Fruit fly (Drosophila melanogaster) whole organism, embryonic: ENCODE data around the gene CG42764.
A peak's percentile ranks its signal among the peaks of the same experiment; 100 is the strongest.

Experiments
- ATbp ChIP-seq: fragments of 200-800 bp; sonication (Bioruptor generic); optimal IDR thresholded peaks from 2 replicates; lab custom pipeline; 2017; ENCODE audit warnings: missing biosample characterization, mild to moderate bottlenecking, missing genetic modification characterization, missing genetic modification reagents
- BtbVII ChIP-seq: fragments of 200-800 bp; sonication (Bioruptor generic); optimal IDR thresholded peaks from 3 replicates; lab custom pipeline; 2017; ENCODE audit warnings: missing biosample characterization, mild to moderate bottlenecking, missing genetic modification characterization
- CG10209 ChIP-seq: fragments of 200-800 bp; sonication (Bioruptor generic); optimal IDR thresholded peaks from 3 replicates; lab custom pipeline; 2017; ENCODE audit warnings: missing biosample characterization, mild to moderate bottlenecking, missing genetic modification characterization, missing genetic modification reagents
- CG1024 ChIP-seq: fragments of 200-800 bp; sonication (Bioruptor generic); IDR thresholded peaks from 2 replicates; pipeline ENCODE4 v1.3.6; 2022; ENCODE audit warnings: missing biosample characterization, missing genetic modification characterization
- CG10979 ChIP-seq: fragments of 200-800 bp; sonication (Bioruptor generic); optimal IDR thresholded peaks from 2 replicates; lab custom pipeline; 2018; ENCODE audit warnings: missing biosample characterization, mild to moderate bottlenecking, missing genetic modification characterization, moderate library complexity
- CG11398 ChIP-seq: fragments of 200-800 bp; sonication (Bioruptor generic); optimal IDR thresholded peaks from 2 replicates; lab custom pipeline; 2016; ENCODE audit warnings: missing biosample characterization, missing genetic modification characterization
- CG14860 ChIP-seq: fragments of 200-800 bp; sonication (Bioruptor generic); IDR thresholded peaks from 3 replicates; pipeline ENCODE4 v1.3.6; 2022; ENCODE audit warnings: missing biosample characterization, missing genetic modification characterization; ENCODE audit not compliant: partially characterized antibody
- CG15269 ChIP-seq: fragments of 200-800 bp; sonication (Bioruptor generic); optimal IDR thresholded peaks from 2 replicates; lab custom pipeline; 2018; ENCODE audit warnings: missing biosample characterization, mild to moderate bottlenecking, missing genetic modification characterization, moderate library complexity
- CG15696 ChIP-seq: fragments of 200-800 bp; sonication (Bioruptor generic); optimal IDR thresholded peaks from 2 replicates; lab custom pipeline; 2019; ENCODE audit warnings: missing biosample characterization, mild to moderate bottlenecking, missing genetic modification characterization, moderate library complexity
- CG1603 ChIP-seq: fragments of 200-800 bp; sonication (Bioruptor generic); optimal IDR thresholded peaks from 2 replicates; lab custom pipeline; 2019; ENCODE audit warnings: missing biosample characterization, mild to moderate bottlenecking, missing genetic modification characterization, moderate library complexity
- CG34376 ChIP-seq: fragments of 200-800 bp; sonication (Bioruptor generic); optimal IDR thresholded peaks from 2 replicates; lab custom pipeline; 2018; ENCODE audit warnings: missing biosample characterization, mild to moderate bottlenecking, missing genetic modification characterization
- CG4360 ChIP-seq: fragments of 200-800 bp; sonication (Bioruptor generic); IDR thresholded peaks from 2 replicates; pipeline ENCODE4 v1.3.6; 2022; ENCODE audit warnings: missing biosample characterization, missing genetic modification characterization
- CG4730 ChIP-seq: fragments of 200-800 bp; sonication (Bioruptor generic); IDR thresholded peaks from 2 replicates; pipeline ENCODE4 v1.3.6; 2022; ENCODE audit warnings: missing biosample characterization, missing genetic modification characterization
- CG5180 ChIP-seq: fragments of 200-800 bp; sonication (Bioruptor generic); optimal IDR thresholded peaks from 3 replicates; lab custom pipeline; 2017; ENCODE audit warnings: missing biosample characterization, missing genetic modification characterization, mild to moderate bottlenecking, moderate library complexity, missing genetic modification reagents
- CG6854 ChIP-seq: fragments of 200-800 bp; sonication (Bioruptor generic); optimal IDR thresholded peaks from 3 replicates; lab custom pipeline; 2017; ENCODE audit warnings: missing biosample characterization, mild to moderate bottlenecking, missing genetic modification characterization
- CG8290 ChIP-seq, 3 experiments: fragments of 200-800 bp; sonication (Bioruptor generic); optimal IDR thresholded peaks; 2 replicates each; lab custom pipeline; 2016 to 2019; ENCODE audit warnings: missing biosample characterization in 3 of 3, missing genetic modification characterization in 3 of 3, mild to moderate bottlenecking in 2 of 3, moderate library complexity in 1 of 3
- Dref ChIP-seq: fragments of 200-800 bp; sonication (Bioruptor generic); IDR thresholded peaks from 2 replicates; pipeline ENCODE4 v1.3.6; 2022; ENCODE audit warnings: missing biosample characterization, missing genetic modification characterization
- Elba2 ChIP-seq: fragments of 200-800 bp; sonication (Bioruptor generic); optimal IDR thresholded peaks from 3 replicates; lab custom pipeline; 2016; ENCODE audit warnings: missing biosample characterization, missing genetic modification characterization
- HHEX ChIP-seq: fragments of 200-800 bp; sonication (Bioruptor generic); optimal IDR thresholded peaks from 3 replicates; lab custom pipeline; 2017; ENCODE audit warnings: missing biosample characterization, mild to moderate bottlenecking, missing genetic modification characterization, missing genetic modification reagents
- Hr78 ChIP-seq, 2 experiments: fragments of 200-800 bp in 1 of 2; fragments of >200 bp in 1 of 2; sonication (Bioruptor generic) in 1 of 2; optimal IDR thresholded peaks; 2 replicates each; lab custom pipeline; 2017 to 2019; ENCODE audit warnings: missing biosample characterization in 2 of 2, missing genetic modification characterization in 2 of 2, mild to moderate bottlenecking in 1 of 2, moderate library complexity in 1 of 2
- Poxn ChIP-seq: fragments of 200-800 bp; sonication (Bioruptor generic); IDR thresholded peaks from 2 replicates; pipeline ENCODE4 v1.3.6; 2022; ENCODE audit warnings: missing biosample characterization, missing genetic modification characterization
- Ravus ChIP-seq: fragments of 200-800 bp; sonication (Bioruptor generic); IDR thresholded peaks from 2 replicates; pipeline ENCODE4 v1.3.6; 2022; ENCODE audit warnings: missing biosample characterization, missing genetic modification characterization
- ab ChIP-seq: fragments of 200-800 bp; sonication (Bioruptor generic); optimal IDR thresholded peaks from 2 replicates; lab custom pipeline; 2016; ENCODE audit warnings: missing biosample characterization, missing genetic modification characterization
- ase ChIP-seq: fragments of 200-800 bp; sonication (Bioruptor generic); IDR thresholded peaks from 3 replicates; pipeline ENCODE4 v1.3.6; 2022; ENCODE audit warnings: missing biosample characterization, missing genetic modification characterization
- ato ChIP-seq: fragments of 200-800 bp; sonication (Bioruptor generic); IDR thresholded peaks from 2 replicates; pipeline ENCODE4 v1.3.6; 2022; ENCODE audit warnings: missing biosample characterization, missing genetic modification characterization; ENCODE audit not compliant: partially characterized antibody
- bcd ChIP-seq: fragments of 200-800 bp; sonication (Bioruptor generic); optimal IDR thresholded peaks from 2 replicates; lab custom pipeline; 2017; ENCODE audit warnings: missing biosample characterization, mild to moderate bottlenecking, missing genetic modification characterization
- bsh ChIP-seq, 2 experiments: fragments of 200-800 bp; sonication (Bioruptor generic); optimal IDR thresholded peaks; 2 replicates each; lab custom pipeline; 2017 to 2018; ENCODE audit warnings: mild to moderate bottlenecking in 2 of 2, missing biosample characterization in 2 of 2, missing genetic modification characterization in 2 of 2, moderate library complexity in 1 of 2
- croc ChIP-seq: fragments of 200-800 bp; sonication (Bioruptor generic); conservative IDR thresholded peaks from 3 replicates; pipeline ENCODE4 v1.3.6; 2022; ENCODE audit warnings: missing biosample characterization, missing genetic modification characterization
- dysf ChIP-seq: fragments of 200-800 bp; sonication (Bioruptor generic); IDR thresholded peaks from 3 replicates; pipeline ENCODE4 v1.3.6; 2022; ENCODE audit warnings: missing biosample characterization, missing genetic modification characterization
- fd96Cb ChIP-seq: fragments of 200-800 bp; sonication (Bioruptor generic); optimal IDR thresholded peaks from 2 replicates; lab custom pipeline; 2018; ENCODE audit warnings: missing biosample characterization, mild to moderate bottlenecking, missing genetic modification characterization, moderate library complexity
- gem ChIP-seq: fragments of 200-800 bp; sonication (Bioruptor generic); optimal IDR thresholded peaks from 2 replicates; lab custom pipeline; 2019; ENCODE audit warnings: missing biosample characterization, mild to moderate bottlenecking, missing genetic modification characterization, moderate library complexity
- gsb ChIP-seq: fragments of 200-800 bp; sonication (Bioruptor generic); IDR thresholded peaks from 2 replicates; pipeline ENCODE4 v1.3.6; 2022; ENCODE audit warnings: missing biosample characterization, missing genetic modification characterization
- klu ChIP-seq: fragments of 200-800 bp; sonication (Bioruptor generic); IDR thresholded peaks from 2 replicates; pipeline ENCODE4 v1.3.6; 2022; ENCODE audit warnings: missing biosample characterization, missing genetic modification characterization
- lab ChIP-seq: fragments of 200-800 bp; sonication (Bioruptor generic); optimal IDR thresholded peaks from 3 replicates; lab custom pipeline; 2017; ENCODE audit warnings: missing biosample characterization, missing genetic modification characterization, mild to moderate bottlenecking, moderate library complexity, missing genetic modification reagents
- pb ChIP-seq: fragments of 200-800 bp; sonication (Bioruptor generic); optimal IDR thresholded peaks from 3 replicates; lab custom pipeline; 2016; ENCODE audit warnings: missing biosample characterization, missing genetic modification characterization
- sim ChIP-seq: fragments of 200-800 bp; sonication (Bioruptor generic); IDR thresholded peaks from 2 replicates; pipeline ENCODE4 v1.3.6; 2022; ENCODE audit warnings: missing biosample characterization, missing genetic modification characterization
- sisA ChIP-seq: fragments of 200-800 bp; sonication (Bioruptor generic); IDR thresholded peaks from 2 replicates; pipeline ENCODE4 v1.3.6; 2022; ENCODE audit warnings: missing biosample characterization, missing genetic modification characterization
- sob ChIP-seq: fragments of 200-800 bp; sonication (Bioruptor generic); IDR thresholded peaks from 2 replicates; pipeline ENCODE4 v1.3.6; 2022; ENCODE audit warnings: missing biosample characterization, missing genetic modification characterization
- sr ChIP-seq: fragments of 200-800 bp; sonication (Bioruptor generic); IDR thresholded peaks from 3 replicates; pipeline ENCODE4 v1.3.6; 2022; ENCODE audit warnings: missing biosample characterization, missing genetic modification characterization
- stc ChIP-seq: fragments of 200-800 bp; sonication (Bioruptor generic); IDR thresholded peaks from 2 replicates; pipeline ENCODE4 v1.3.6; 2022; ENCODE audit warnings: missing biosample characterization, missing genetic modification characterization
- tin ChIP-seq: fragments of 200-800 bp; sonication (Bioruptor generic); optimal IDR thresholded peaks from 3 replicates; lab custom pipeline; 2016; ENCODE audit warnings: missing biosample characterization, missing genetic modification characterization
- unc-4 ChIP-seq: fragments of 200-800 bp; sonication (Bioruptor generic); IDR thresholded peaks from 2 replicates; pipeline ENCODE4 v1.3.6; 2022; ENCODE audit warnings: missing biosample characterization, missing genetic modification characterization; ENCODE audit not compliant: partially characterized antibody

CG42764 gene

DNA sequence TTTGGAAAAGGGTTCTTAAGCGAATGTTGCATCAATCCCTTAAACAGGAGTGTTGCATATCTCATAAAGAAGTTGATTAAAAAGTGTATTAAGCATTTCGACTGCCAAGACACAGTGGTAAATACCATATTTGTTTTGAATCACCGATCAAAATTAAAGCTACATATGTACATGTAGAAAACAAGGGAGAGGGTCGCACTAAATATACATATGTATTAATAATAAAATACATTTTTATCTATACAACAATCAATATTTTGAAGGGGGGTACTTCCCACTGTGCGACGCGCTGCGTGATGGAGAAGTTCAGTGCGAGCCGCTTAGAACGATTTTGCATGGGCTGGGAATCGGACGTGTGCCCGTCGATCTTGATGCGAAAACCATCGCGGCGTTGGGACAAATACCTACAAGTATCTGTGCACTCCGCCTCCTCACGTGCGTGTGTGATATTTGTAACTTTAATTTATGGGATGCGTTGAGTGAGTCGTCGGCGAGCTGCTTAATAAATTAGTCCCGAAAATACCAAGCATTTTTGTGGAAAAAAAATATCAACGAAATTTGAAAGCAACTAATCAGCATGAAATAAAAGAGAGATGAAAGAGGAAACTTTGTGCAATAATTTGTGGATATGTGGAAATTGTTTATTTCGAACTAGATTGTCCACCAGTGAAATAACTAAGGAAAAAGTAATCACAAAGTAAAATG lies 20.9 kb downstream of the CG42764 start (continued):
- peak; percentile 84 for TF ChIP-seq BtbVII
- TF ChIP-seq CG34376 (GFP tag; lab: Kevin White, UChicago): peak; percentile 28
- TF ChIP-seq CG6854 (GFP tag; lab: Kevin White, UChicago): peak; percentile 62
- TF ChIP-seq stc (GFP tag; lab: Robert Waterston, UW): peak; percentile 91
- TF ChIP-seq gsb (GFP tag; lab: Robert Waterston, UW): peak; percentile 85
- TF ChIP-seq CG15269 (tag; lab: Kevin White, UChicago): peak; percentile 89
- peak; percentile 72 for TF ChIP-seq CG5180 (GFP tag; lab: Kevin White, UChicago)
- peak; percentile 32 for TF ChIP-seq Elba2
- TF ChIP-seq croc (GFP tag; lab: Robert Waterston, UW): peak; percentile 75
- peak; percentile 85 for TF ChIP-seq CG10979 (tag; lab: Kevin White, UChicago)
- peak; percentile 93 for TF ChIP-seq dysf (GFP tag; lab: Robert Waterston, UW)
- peak; percentile 94 for TF ChIP-seq ase (GFP tag; lab: Robert Waterston, UW)
- TF ChIP-seq CG11398 (GFP tag; lab: Kevin White, UChicago): no peak
- no peak for TF ChIP-seq unc-4 (GFP tag; lab: Robert Waterston, UW)
- TF ChIP-seq sob: peak; percentile 93
- TF ChIP-seq tin (GFP tag; lab: Kevin White, UChicago): peak; percentile 76
- peak in 1 of 2 experiments; percentile 33 for TF ChIP-seq Hr78 (GFP tag; optimal IDR thresholded peaks at IDR 0.05; lab: Kevin White, UChicago)
- TF ChIP-seq lab (GFP tag; lab: Kevin White, UChicago): peak; percentile 92
- peak; percentile 52; the same call in 1 of the 3 replicates for TF ChIP-seq sr (GFP tag; lab: Robert Waterston, UW)
- 0 out of 2 replicates have a peak, but pooled peaks have one; percentile 37 for TF ChIP-seq Poxn (GFP tag; lab: Robert Waterston, UW)
- 0 out of 2 replicates have a peak, but pooled peaks have one; percentile 36 for TF ChIP-seq Dref (GFP tag; lab: Robert Waterston, UW)
- peak; percentile 84 for TF ChIP-seq CG4730
- no peak for TF ChIP-seq ab (GFP tag; lab: Kevin White, UChicago)
- peak; percentile 89 for TF ChIP-seq CG1024 (GFP tag; lab: Robert Waterston, UW)
- TF ChIP-seq CG14860: 0 out of 3 replicates have a peak, but pooled peaks have one; percentile 20
- peak; percentile 85 for TF ChIP-seq bcd (GFP tag; lab: Kevin White, UChicago)
- peak; percentile 43 for TF ChIP-seq CG15696 (tag; lab: Kevin White, UChicago)
- no peak for TF ChIP-seq pb (GFP tag; lab: Kevin White, UChicago)
- TF ChIP-seq sim (GFP tag; lab: Robert Waterston, UW): peak; percentile 86
- TF ChIP-seq ato (GFP tag; lab: Robert Waterston, UW): no peak
- peak; percentile 48 for TF ChIP-seq CG8290 (GFP tag; optimal IDR thresholded peaks at IDR 0.05; lab: Kevin White, UChicago)
- peak; percentile 0 to 82 for TF ChIP-seq CG8290 (tag; optimal IDR thresholded peaks at IDR 0.05; lab: Kevin White, UChicago)
- TF ChIP-seq gem: peak; percentile 92
- TF ChIP-seq CG4360: peak; percentile 52
- TF ChIP-seq HHEX (GFP tag; lab: Kevin White, UChicago): peak; percentile 87
- TF ChIP-seq CG10209: peak; percentile 83
- peak; percentile 90 for TF ChIP-seq CG1603 (tag; lab: Kevin White, UChicago)
- TF ChIP-seq Ravus (GFP tag; lab: Robert Waterston, UW): peak; percentile 80
- TF ChIP-seq sisA (GFP tag; lab: Robert Waterston, UW): peak; percentile 89
- TF ChIP-seq ATbp (GFP tag; lab: Kevin White, UChicago): peak; percentile 83
- TF ChIP-seq fd96Cb: peak; percentile 87
- peak; percentile 79 for TF ChIP-seq klu (GFP tag; lab: Robert Waterston, UW)
- TF ChIP-seq bsh (GFP tag; optimal IDR thresholded peaks at IDR 0.05; lab: Kevin White, UChicago): peak; percentile 78 to 89
